Worm (Caenorhabditis elegans) whole organism, L2 larva: ENCODE measurements around the gene Y48A5A.1.

ENCODE experiments used
- C34F6.9 ChIP-seq: fragments of 150-350 bp; optimal IDR thresholded peaks from 2 replicates; lab custom pipeline; 2014; ENCODE audit warnings: missing biosample characterization, missing genetic modification characterization
- R02D3.7 ChIP-seq: fragments of 150-350 bp; optimal IDR thresholded peaks from 2 replicates; lab custom pipeline; 2014; ENCODE audit warnings: missing biosample characterization, missing genetic modification characterization
- ZK546.5 ChIP-seq: sonication (generic microtip); optimal IDR thresholded peaks from 2 replicates; lab custom pipeline; 2017; ENCODE audit warnings: missing biosample characterization, missing genetic modification characterization
- alr-1 ChIP-seq: fragments of 150-350 bp; optimal IDR thresholded peaks from 2 replicates; lab custom pipeline; 2014; ENCODE audit warnings: missing biosample characterization, missing genetic modification characterization
- aly-2 ChIP-seq: fragments of 150-350 bp; optimal IDR thresholded peaks from 2 replicates; lab custom pipeline; 2014; ENCODE audit warnings: missing biosample characterization, missing genetic modification characterization
- ama-1 ChIP-seq: fragments of 150-350 bp; optimal IDR thresholded peaks from 2 replicates; lab custom pipeline; 2018; ENCODE audit warnings: inconsistent platforms
- blmp-1 ChIP-seq: sonication (generic microtip); optimal IDR thresholded peaks from 2 replicates; lab custom pipeline; 2017; ENCODE audit warnings: missing genetic modification characterization, mild to moderate bottlenecking, missing compliant biosample characterization, antibody characterized with exemption, moderate library complexity; ENCODE audit not compliant: insufficient read depth
- ceh-16 ChIP-seq: fragments of 150-350 bp; optimal IDR thresholded peaks from 2 replicates; lab custom pipeline; 2014; ENCODE audit warnings: missing biosample characterization, missing genetic modification characterization
- dmd-4 ChIP-seq: sonication (generic microtip); optimal IDR thresholded peaks from 2 replicates; lab custom pipeline; 2017; ENCODE audit warnings: missing biosample characterization, missing genetic modification characterization
- egl-27 ChIP-seq: sonication (generic microtip); optimal IDR thresholded peaks from 3 replicates; lab custom pipeline; 2017; ENCODE audit warnings: missing biosample characterization, missing genetic modification reagents, missing genetic modification characterization
- elt-1 ChIP-seq: fragments of 150-350 bp; optimal IDR thresholded peaks from 2 replicates; lab custom pipeline; 2014; ENCODE audit warnings: missing biosample characterization, missing genetic modification characterization
- elt-3 ChIP-seq: sonication (generic microtip); optimal IDR thresholded peaks from 2 replicates; lab custom pipeline; 2017; ENCODE audit warnings: missing biosample characterization, missing genetic modification characterization
- fos-1 ChIP-seq: fragments of 150-350 bp; optimal IDR thresholded peaks from 2 replicates; lab custom pipeline; 2014; ENCODE audit warnings: missing biosample characterization, missing genetic modification characterization
- gmeb-1 ChIP-seq: fragments of 150-350 bp; optimal IDR thresholded peaks from 2 replicates; lab custom pipeline; 2014; ENCODE audit warnings: missing biosample characterization, missing genetic modification characterization
- lin-11 ChIP-seq: fragments of 150-350 bp; sonication (generic microtip); optimal IDR thresholded peaks from 2 replicates; lab custom pipeline; 2014; ENCODE audit warnings: missing biosample characterization, missing genetic modification characterization, inconsistent platforms, mixed read lengths
- lin-39 ChIP-seq: fragments of 150-350 bp; optimal IDR thresholded peaks from 2 replicates; lab custom pipeline; 2014; ENCODE audit warnings: missing biosample characterization, missing genetic modification reagents, missing genetic modification characterization
- mdl-1 ChIP-seq, 2 experiments: fragments of 150-350 bp in 1 of 2; sonication (generic microtip) in 1 of 2; optimal IDR thresholded peaks; 2 replicates each; lab custom pipeline; 2017; ENCODE audit warnings: missing biosample characterization in 2 of 2, missing genetic modification characterization in 2 of 2
- nhr-10 ChIP-seq: sonication (generic microtip); optimal IDR thresholded peaks from 2 replicates; lab custom pipeline; 2017; ENCODE audit warnings: missing biosample characterization, missing genetic modification characterization
- nhr-11 ChIP-seq: fragments of 150-350 bp; optimal IDR thresholded peaks from 2 replicates; lab custom pipeline; 2014; ENCODE audit warnings: missing biosample characterization, missing genetic modification characterization
- nhr-12 ChIP-seq: fragments of 150-350 bp; optimal IDR thresholded peaks from 2 replicates; lab custom pipeline; 2014; ENCODE audit warnings: missing biosample characterization, missing genetic modification characterization
- nhr-23 ChIP-seq: fragments of 150-350 bp; optimal IDR thresholded peaks from 2 replicates; lab custom pipeline; 2014; ENCODE audit warnings: missing biosample characterization, missing genetic modification reagents, missing genetic modification characterization
- nhr-25 ChIP-seq: fragments of 150-350 bp; sonication (generic microtip); optimal IDR thresholded peaks from 3 replicates; lab custom pipeline; 2014; ENCODE audit warnings: missing biosample characterization, missing genetic modification characterization
- nhr-6 ChIP-seq: fragments of 150-350 bp; optimal IDR thresholded peaks from 2 replicates; lab custom pipeline; 2014; ENCODE audit warnings: missing biosample characterization, missing genetic modification characterization
- nhr-77 ChIP-seq: fragments of 150-350 bp; optimal IDR thresholded peaks from 2 replicates; lab custom pipeline; 2014; ENCODE audit warnings: missing biosample characterization, missing genetic modification characterization
- peb-1 ChIP-seq: fragments of 150-350 bp; optimal IDR thresholded peaks from 2 replicates; lab custom pipeline; 2014; ENCODE audit warnings: missing biosample characterization, missing genetic modification characterization
- sem-4 ChIP-seq: fragments of 150-350 bp; optimal IDR thresholded peaks from 2 replicates; lab custom pipeline; 2014; ENCODE audit warnings: missing biosample characterization, missing genetic modification reagents, missing genetic modification characterization
- skn-1 ChIP-seq: sonication (generic microtip); optimal IDR thresholded peaks from 2 replicates; lab custom pipeline; 2017; ENCODE audit warnings: missing biosample characterization, missing genetic modification characterization
- sma-3 ChIP-seq: sonication (generic microtip); optimal IDR thresholded peaks from 2 replicates; lab custom pipeline; 2016; ENCODE audit warnings: missing genetic modification reagents, missing genetic modification characterization, missing compliant biosample characterization
- sma-9 ChIP-seq, 2 experiments: fragments of 150-350 bp in 1 of 2; sonication (generic microtip) in 1 of 2; optimal IDR thresholded peaks; 2 replicates each; lab custom pipeline; 2014 to 2016; ENCODE audit warnings: missing genetic modification characterization in 2 of 2, mild to moderate bottlenecking in 1 of 2, missing biosample characterization in 1 of 2, missing compliant biosample characterization in 1 of 2, missing genetic modification reagents in 1 of 2, moderate library complexity in 1 of 2
- snpc-4 ChIP-seq: fragments of 150-350 bp; optimal IDR thresholded peaks from 2 replicates; lab custom pipeline; 2014; ENCODE audit warnings: missing biosample characterization, missing genetic modification characterization
- unc-39 ChIP-seq: fragments of 150-350 bp; optimal IDR thresholded peaks from 2 replicates; lab custom pipeline; 2014; ENCODE audit warnings: missing biosample characterization, missing genetic modification characterization
- unc-55 ChIP-seq: fragments of 150-350 bp; sonication (generic microtip); optimal IDR thresholded peaks from 3 replicates; lab custom pipeline; 2014; ENCODE audit warnings: missing biosample characterization, missing genetic modification reagents, missing genetic modification characterization
- unc-62 ChIP-seq: fragments of 150-350 bp; optimal IDR thresholded peaks from 2 replicates; lab custom pipeline; 2014; ENCODE audit warnings: missing biosample characterization, missing genetic modification reagents, missing genetic modification characterization
- zag-1 ChIP-seq: fragments of 150-350 bp; optimal IDR thresholded peaks from 2 replicates; lab custom pipeline; 2014; ENCODE audit warnings: missing biosample characterization, missing genetic modification characterization
- ztf-1 ChIP-seq: fragments of 200-800 bp; sonication (Bioruptor generic); conservative IDR thresholded peaks from 2 replicates; pipeline ENCODE4 v1.3.6; 2022; ENCODE audit warnings: missing genetic modification characterization, missing compliant biosample characterization
- ztf-4 ChIP-seq: fragments of 150-350 bp; optimal IDR thresholded peaks from 2 replicates; lab custom pipeline; 2014; ENCODE audit warnings: missing biosample characterization, missing genetic modification characterization

Y48A5A.1 gene

DNA sequence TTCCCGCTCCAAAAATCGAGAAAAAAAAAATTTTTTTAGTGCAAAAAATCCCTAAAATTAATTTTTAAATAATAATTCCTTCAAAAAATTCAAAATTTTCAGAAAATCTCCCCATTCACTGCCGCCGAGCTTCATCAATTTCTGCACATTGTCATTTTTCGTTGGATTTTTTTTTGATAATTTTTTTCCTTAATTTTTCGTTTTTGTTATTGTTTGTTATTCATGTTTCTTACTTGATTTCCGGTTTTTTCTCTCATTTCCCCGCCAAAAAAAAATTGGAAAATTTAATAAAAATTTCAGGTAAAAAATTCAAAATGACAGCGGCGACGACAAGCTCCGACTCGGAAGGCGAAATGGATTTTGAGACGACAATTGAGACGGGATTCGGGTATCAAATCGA, 8.9 kb upstream of the Y48A5A.1 start, which contains the start of gene F52C12.6:
Gene F52C12.6 (plus strand): TSS at position 301 of the 400 bp plus-strand sequence.
- TF ChIP-seq unc-39 (tag; lab: Kevin White, UChicago) (no peak), elt-3 (no peak), ztf-1 (GFP tag; lab: Robert Waterston, UW) (no peak)

DNA sequence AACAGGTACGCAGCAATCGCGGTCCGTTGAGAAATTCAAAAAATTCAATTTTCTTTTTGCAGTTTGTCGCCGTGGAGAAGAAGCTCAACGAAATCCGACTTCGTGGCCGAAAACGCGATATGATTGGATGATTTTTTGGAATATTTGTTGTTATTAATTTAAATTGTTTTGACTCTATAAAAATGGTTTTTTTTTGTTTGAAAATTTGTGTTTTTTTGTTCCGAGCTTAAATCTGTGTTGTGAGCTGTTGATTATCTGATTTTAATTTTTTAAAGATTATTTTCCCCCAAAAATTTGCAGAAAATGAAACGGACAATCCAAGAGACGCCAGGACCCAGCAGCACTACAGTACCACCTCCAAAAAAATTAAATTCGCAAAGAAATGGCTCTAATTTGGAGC, 5.7 kb upstream of the Y48A5A.1 start, which contains the start of gene tdpo-1:
Gene tdpo-1 (plus strand): TSS at position 301 of the 400 bp plus-strand sequence.
- TF ChIP-seq gmeb-1 = no peak
- TF ChIP-seq skn-1 (tag; lab: Kevin White, UChicago) = no peak
- no peak for TF ChIP-seq ama-1 (lab: Kevin White, UChicago)
- TF ChIP-seq unc-55 (GFP tag; lab: Kevin White, UChicago) = no peak
- no peak for TF ChIP-seq sem-4 (tag; lab: Kevin White, UChicago)
- TF ChIP-seq alr-1 = no peak
- no peak for TF ChIP-seq sma-3
- no peak for TF ChIP-seq mdl-1 (tag; optimal IDR thresholded peaks at IDR 0.05; lab: Kevin White, UChicago)
- TF ChIP-seq blmp-1 = no peak
- no peak for TF ChIP-seq nhr-6
- TF ChIP-seq elt-1 = no peak
- no peak for TF ChIP-seq dmd-4 (tag; lab: Kevin White, UChicago)
- no peak for TF ChIP-seq nhr-25 (tag; lab: Kevin White, UChicago)
- no peak for TF ChIP-seq R02D3.7 (tag; lab: Kevin White, UChicago)
- TF ChIP-seq, all 48 proteins: peak for 0

DNA sequence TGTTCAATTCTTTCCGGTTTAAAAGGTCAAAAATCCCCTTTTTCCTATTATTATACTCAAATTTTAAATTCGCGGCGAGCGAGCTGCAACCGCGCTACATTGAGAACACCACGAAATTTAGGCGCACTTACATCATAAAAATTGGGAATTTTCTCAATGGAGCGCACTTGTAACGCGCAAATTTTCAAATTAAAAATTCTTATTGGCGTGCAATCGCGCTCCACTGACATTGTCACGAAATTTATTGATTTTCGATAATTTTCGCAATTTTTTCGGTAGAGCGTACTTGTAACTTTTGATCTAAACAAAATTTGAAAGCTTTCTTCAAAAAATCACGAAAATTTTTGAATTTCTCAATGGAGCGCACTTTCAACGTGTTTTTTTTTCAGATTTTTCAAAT, 2.0 kb upstream of the Y48A5A.1 start, which contains the start of gene ulp-3:
Gene ulp-3 (plus strand): TSS at position 388 of the 400 bp plus-strand sequence.
- TF ChIP-seq nhr-10 (tag; lab: Kevin White, UChicago) (no peak), lin-11 (tag; lab: Kevin White, UChicago) (no peak), elt-1 (no peak), unc-39 (tag; lab: Kevin White, UChicago) (no peak), elt-3 (no peak), peb-1 (no peak), ama-1 (lab: Kevin White, UChicago) (no peak), nhr-11 (tag; lab: Kevin White, UChicago) (no peak), ZK546.5 (tag; lab: Kevin White, UChicago) (no peak), nhr-12 (tag; lab: Kevin White, UChicago) (no peak), ceh-16 (no peak)

DNA sequence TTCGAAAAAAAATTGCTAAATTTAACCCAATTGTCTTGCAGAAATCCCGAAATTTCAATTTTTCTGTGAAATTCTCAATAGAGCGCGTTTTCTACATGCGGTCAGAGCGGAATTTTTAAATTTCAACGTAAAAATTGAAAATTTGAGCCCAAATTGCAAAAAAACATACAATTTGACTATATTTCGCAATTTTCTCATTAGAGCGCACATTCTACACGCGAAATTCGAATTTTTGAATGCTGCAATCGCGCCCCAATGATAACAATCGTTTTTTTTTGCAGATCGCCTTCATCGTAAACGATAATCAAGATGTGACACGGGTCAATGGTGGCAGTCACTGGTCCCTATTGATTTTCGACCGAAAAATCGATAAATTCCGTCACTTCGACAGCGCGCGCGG, 1.2 kb upstream of the Y48A5A.1 start:
- TF ChIP-seq nhr-6 (no peak), C34F6.9 (tag; lab: Kevin White, UChicago) (no peak), dmd-4 (tag; lab: Kevin White, UChicago) (no peak), mdl-1 (tag; optimal IDR thresholded peaks at IDR 0.05; lab: Kevin White, UChicago) (no peak), nhr-77 (tag; lab: Kevin White, UChicago) (no peak), nhr-10 (tag; lab: Kevin White, UChicago) (no peak), unc-62 (no peak), sma-9 (GFP tag; optimal IDR thresholded peaks at IDR 0.05; lab: Kevin White, UChicago) (no peak), sma-9 (tag; optimal IDR thresholded peaks at IDR 0.05; lab: Kevin White, UChicago) (no peak), skn-1 (tag; lab: Kevin White, UChicago) (no peak), elt-3 (no peak), lin-11 (tag; lab: Kevin White, UChicago) (no peak), egl-27 (tag; lab: Kevin White, UChicago) (no peak), snpc-4 (tag; lab: Kevin White, UChicago) (no peak), ceh-16 (no peak), ztf-4 (tag; lab: Kevin White, UChicago) (no peak), zag-1 (no peak), nhr-25 (tag; lab: Kevin White, UChicago) (no peak), fos-1 (no peak), unc-39 (tag; lab: Kevin White, UChicago) (no peak), aly-2 (tag; lab: Kevin White, UChicago) (no peak)

DNA sequence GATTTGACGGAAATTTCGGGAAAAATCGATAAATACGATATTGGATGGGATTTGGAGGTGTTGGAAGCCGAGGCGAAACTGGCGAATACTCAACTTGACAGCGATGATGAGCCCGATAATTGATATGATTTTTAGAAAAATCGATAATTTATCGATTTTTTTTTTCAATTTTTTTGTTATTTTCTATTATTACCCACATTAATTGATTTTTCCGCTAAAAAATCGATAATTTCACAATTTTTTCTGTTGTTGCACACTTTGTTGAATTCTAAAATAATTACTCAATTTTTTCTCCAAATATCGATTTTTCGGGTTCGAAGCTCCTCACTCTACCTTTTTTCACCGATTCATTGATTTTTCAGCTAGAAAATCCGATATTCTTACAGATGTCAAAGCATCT, 4.1 kb downstream of the Y48A5A.1 start, which contains the start of gene Y48A5A.3:
Gene Y48A5A.3 (plus strand): TSS at position 385 of the 400 bp plus-strand sequence.
- TF ChIP-seq skn-1 (tag; lab: Kevin White, UChicago) (no peak), nhr-23 (tag; lab: Kevin White, UChicago) (no peak), gmeb-1 (no peak), sem-4 (tag; lab: Kevin White, UChicago) (no peak), ztf-1 (GFP tag; lab: Robert Waterston, UW) (no peak), nhr-6 (no peak), lin-39 (no peak), ceh-16 (no peak), fos-1 (no peak)
